Worm (Caenorhabditis elegans) whole organism, L4 larva: Measurements from ENCODE around the gene hot-4.
A peak's percentile ranks its signal among the peaks of the same experiment; 100 is the strongest.

Source experiments
- D1046.2 ChIP-seq: fragments of 200-800 bp; sonication (Bioruptor generic); IDR thresholded peaks from 2 replicates; pipeline ENCODE4 v1.3.6; 2022; ENCODE audit warnings: missing genetic modification characterization, missing compliant biosample characterization
- F26F4.8 ChIP-seq: fragments of 200-800 bp; sonication (Bioruptor generic); conservative IDR thresholded peaks from 2 replicates; pipeline ENCODE4 v1.3.6; 2022; ENCODE audit warnings: missing genetic modification characterization, missing compliant biosample characterization
- F37D6.2 ChIP-seq: sonication (generic microtip); optimal IDR thresholded peaks from 2 replicates; lab custom pipeline; 2016; ENCODE audit warnings: mild to moderate bottlenecking, missing genetic modification characterization, missing compliant biosample characterization
- F44E2.7 ChIP-seq: fragments of 200-800 bp; sonication (Bioruptor generic); IDR thresholded peaks from 2 replicates; pipeline ENCODE4 v2.1.2; 2022; ENCODE audit warnings: missing genetic modification characterization, missing compliant biosample characterization
- F49E8.2 ChIP-seq: sonication (generic microtip); optimal IDR thresholded peaks from 2 replicates; lab custom pipeline; 2016; ENCODE audit warnings: missing compliant biosample characterization, mild to moderate bottlenecking, missing genetic modification characterization, borderline replicate concordance
- R02D3.7 ChIP-seq: fragments of 150-350 bp; sonication (generic microtip); optimal IDR thresholded peaks from 3 replicates; lab custom pipeline; 2014; ENCODE audit warnings: missing biosample characterization, missing genetic modification characterization
- T26A8.4 ChIP-seq: fragments of 200-800 bp; sonication (Bioruptor generic); IDR thresholded peaks from 2 replicates; pipeline ENCODE4 v1.3.6; 2022; ENCODE audit warnings: missing genetic modification characterization, missing compliant biosample characterization
- Y105C5A.15 ChIP-seq: fragments of 200-800 bp; sonication (Bioruptor generic); IDR thresholded peaks from 2 replicates; pipeline ENCODE4 v1.3.6; 2022; ENCODE audit warnings: missing genetic modification characterization, missing compliant biosample characterization
- ama-1 ChIP-seq: fragments of 150-350 bp; optimal IDR thresholded peaks from 2 replicates; lab custom pipeline; 2014; ENCODE audit warnings: inconsistent platforms, mixed read lengths
- ceh-44 ChIP-seq: fragments of 200-800 bp; sonication (Bioruptor generic); IDR thresholded peaks from 2 replicates; pipeline ENCODE4 v1.3.6; 2022; ENCODE audit warnings: missing genetic modification reagents, missing genetic modification characterization, missing compliant biosample characterization
- ceh-62 ChIP-seq: sonication (generic microtip); optimal IDR thresholded peaks from 2 replicates; lab custom pipeline; 2017; ENCODE audit warnings: missing biosample characterization, missing genetic modification characterization
- daf-12 ChIP-seq: fragments of 150-350 bp; optimal IDR thresholded peaks from 2 replicates; lab custom pipeline; 2014; ENCODE audit warnings: missing biosample characterization, missing genetic modification reagents, missing genetic modification characterization
- daf-16 ChIP-seq, 3 experiments: sonication (generic microtip); optimal IDR thresholded peaks; 2 replicates each; lab custom pipeline; 2016 to 2017; ENCODE audit warnings: missing genetic modification characterization in 3 of 3, missing genetic modification reagents in 3 of 3, mild to moderate bottlenecking in 2 of 3, missing compliant biosample characterization in 2 of 3, missing biosample characterization in 1 of 3, moderate library complexity in 1 of 3
- dmd-6 ChIP-seq: fragments of 200-800 bp; sonication (Bioruptor generic); IDR thresholded peaks from 2 replicates; pipeline ENCODE4 v1.3.6; 2022; ENCODE audit warnings: missing genetic modification reagents, missing genetic modification characterization, missing compliant biosample characterization
- dmd-8 ChIP-seq: fragments of 200-800 bp; sonication (Bioruptor generic); IDR thresholded peaks from 2 replicates; pipeline ENCODE4 v1.3.6; 2022; ENCODE audit warnings: missing genetic modification characterization, missing compliant biosample characterization
- dpl-1 ChIP-seq: fragments of 150-350 bp; optimal IDR thresholded peaks from 2 replicates; lab custom pipeline; 2014; ENCODE audit warnings: missing biosample characterization, missing genetic modification reagents, missing genetic modification characterization
- duxl-1 ChIP-seq: sonication (generic microtip); optimal IDR thresholded peaks from 2 replicates; lab custom pipeline; 2016; ENCODE audit warnings: mild to moderate bottlenecking, missing genetic modification characterization, moderate library complexity, missing compliant biosample characterization; ENCODE audit not compliant: poor library complexity
- dve-1 ChIP-seq: sonication (generic microtip); optimal IDR thresholded peaks from 2 replicates; lab custom pipeline; 2017; ENCODE audit warnings: antibody characterized with exemption, mild to moderate bottlenecking, missing genetic modification characterization, missing compliant biosample characterization; ENCODE audit not compliant: insufficient read depth
- egl-27 ChIP-seq: sonication (generic microtip); optimal IDR thresholded peaks from 3 replicates; lab custom pipeline; 2017; ENCODE audit warnings: missing biosample characterization, missing genetic modification reagents, missing genetic modification characterization
- hif-1 ChIP-seq, 2 experiments: sonication (generic microtip); optimal IDR thresholded peaks; 2 replicates each; lab custom pipeline; 2016 to 2017; ENCODE audit warnings: missing compliant biosample characterization in 2 of 2, missing genetic modification characterization in 2 of 2, missing genetic modification reagents in 2 of 2, missing genotype in 2 of 2, mild to moderate bottlenecking in 1 of 2
- hlh-30 ChIP-seq: sonication (generic microtip); optimal IDR thresholded peaks from 2 replicates; lab custom pipeline; 2017; ENCODE audit warnings: antibody characterized with exemption, mild to moderate bottlenecking, missing genetic modification characterization, missing compliant biosample characterization; ENCODE audit not compliant: insufficient read depth
- lin-1 ChIP-seq: fragments of 200-800 bp; sonication (Bioruptor generic); IDR thresholded peaks from 2 replicates; pipeline ENCODE4 v1.3.6; 2022; ENCODE audit warnings: missing genetic modification reagents, missing genetic modification characterization, missing compliant biosample characterization
- lin-13 ChIP-seq: fragments of 150-350 bp; optimal IDR thresholded peaks from 2 replicates; lab custom pipeline; 2014; ENCODE audit warnings: missing biosample characterization, missing genetic modification reagents, missing genetic modification characterization
- lin-38 ChIP-seq: fragments of 200-800 bp; sonication (Bioruptor generic); IDR thresholded peaks from 2 replicates; pipeline ENCODE4 v1.3.6; 2022; ENCODE audit warnings: missing genetic modification reagents, missing genetic modification characterization, missing compliant biosample characterization
- lsy-2 ChIP-seq, 2 experiments: fragments of 150-350 bp in 1 of 2; sonication (generic microtip) in 1 of 2; optimal IDR thresholded peaks; 2 replicates each; lab custom pipeline; 2014 to 2017; ENCODE audit warnings: missing biosample characterization in 2 of 2, missing genetic modification characterization in 2 of 2
- madf-5 ChIP-seq, 2 experiments: fragments of 200-800 bp; sonication (Bioruptor generic); IDR thresholded peaks; 2 replicates each; pipeline ENCODE4 v1.3.6; 2022; ENCODE audit warnings: missing compliant biosample characterization in 2 of 2, missing genetic modification characterization in 2 of 2
- mdl-1 ChIP-seq, 2 experiments: fragments of 150-350 bp in 1 of 2; sonication (generic microtip) in 1 of 2; optimal IDR thresholded peaks; 2 replicates each; lab custom pipeline; 2014 to 2017; ENCODE audit warnings: missing biosample characterization in 2 of 2, missing genetic modification characterization in 2 of 2
- mep-1 ChIP-seq: fragments of 150-350 bp; sonication (generic microtip); optimal IDR thresholded peaks from 3 replicates; lab custom pipeline; 2014; ENCODE audit warnings: missing biosample characterization, missing genetic modification characterization
- mes-2 ChIP-seq: sonication (generic microtip); optimal IDR thresholded peaks from 2 replicates; lab custom pipeline; 2016; ENCODE audit warnings: missing genotype, mild to moderate bottlenecking, missing genetic modification characterization, missing compliant biosample characterization; ENCODE audit not compliant: poor library complexity, severe bottlenecking
- mxl-3 ChIP-seq: fragments of 200-800 bp; sonication (Bioruptor generic); optimal IDR thresholded peaks from 2 replicates; lab custom pipeline; 2018; ENCODE audit warnings: mild to moderate bottlenecking, missing genetic modification characterization, missing compliant biosample characterization
- nhr-10 ChIP-seq: fragments of 150-350 bp; optimal IDR thresholded peaks from 2 replicates; lab custom pipeline; 2014; ENCODE audit warnings: missing biosample characterization, missing genetic modification characterization
- nhr-11 ChIP-seq: fragments of 150-350 bp; optimal IDR thresholded peaks from 2 replicates; lab custom pipeline; 2014; ENCODE audit warnings: missing biosample characterization, missing genetic modification characterization
- nhr-77 ChIP-seq: fragments of 150-350 bp; optimal IDR thresholded peaks from 2 replicates; lab custom pipeline; 2014; ENCODE audit warnings: missing biosample characterization, missing genetic modification characterization
- saeg-2 ChIP-seq: fragments of 200-800 bp; sonication (Bioruptor generic); IDR thresholded peaks from 2 replicates; pipeline ENCODE4 v1.3.6; 2022; ENCODE audit warnings: missing genetic modification reagents, missing genetic modification characterization, missing compliant biosample characterization
- skn-1 ChIP-seq: fragments of 150-350 bp; optimal IDR thresholded peaks from 2 replicates; lab custom pipeline; 2014; ENCODE audit warnings: missing biosample characterization, missing genetic modification characterization
- tra-1 ChIP-seq: fragments of 200-800 bp; sonication (Bioruptor generic); IDR thresholded peaks from 2 replicates; pipeline ENCODE4 v1.3.6; 2022; ENCODE audit warnings: missing genetic modification reagents, missing genetic modification characterization, missing compliant biosample characterization
- unc-130 ChIP-seq: sonication (generic microtip); optimal IDR thresholded peaks from 2 replicates; lab custom pipeline; 2016; ENCODE audit warnings: missing genetic modification reagents, missing genetic modification characterization, missing compliant biosample characterization
- unc-39 ChIP-seq: sonication (generic microtip); optimal IDR thresholded peaks from 2 replicates; lab custom pipeline; 2017; ENCODE audit warnings: missing biosample characterization, missing genetic modification characterization
- unc-62 ChIP-seq, 3 experiments: fragments of 150-350 bp in 1 of 3; sonication (generic microtip); optimal IDR thresholded peaks in 2 of 3; peaks in 1 of 3; 1 replicate in 1 of 3; 2 replicates in 2 of 3; lab custom pipeline; 2014 to 2017; ENCODE audit warnings: missing biosample characterization in 3 of 3, missing genetic modification characterization in 3 of 3, missing genetic modification reagents in 3 of 3, missing genotype in 1 of 3
- ztf-7 ChIP-seq: fragments of 150-350 bp; optimal IDR thresholded peaks from 2 replicates; lab custom pipeline; 2014; ENCODE audit warnings: missing biosample characterization, missing genetic modification characterization

hot-4 gene

ce11 chrIII:6198378-6199234 lies 18.6 kb upstream of the hot-4 start, which contains the start of the genes C23G10.7 and rpn-2 (continued):
- TF ChIP-seq hlh-30 (peak; percentile 40), F37D6.2 (tag; lab: Kevin White, UChicago) (peak; percentile 10), duxl-1 (no peak), Y105C5A.15 (no peak), skn-1 (no peak), egl-27 (tag; lab: Kevin White, UChicago) (no peak), mxl-3 (GFP tag; lab: Kevin White, UChicago) (no peak), lin-38 (GFP tag; lab: Robert Waterston, UW) (peak; percentile 77), tra-1 (no peak), saeg-2 (GFP tag; lab: Robert Waterston, UW) (no peak), dmd-8 (GFP tag; lab: Robert Waterston, UW) (no peak), daf-12 (tag; lab: Kevin White, UChicago) (no peak), F44E2.7 (GFP tag; lab: Robert Waterston, UW) (no peak), T26A8.4 (GFP tag; lab: Robert Waterston, UW) (peak; percentile 70), nhr-11 (tag; lab: Kevin White, UChicago) (peak; percentile 48), F26F4.8 (GFP tag; lab: Robert Waterston, UW) (no peak), lin-1 (no peak), mep-1 (tag; lab: Kevin White, UChicago) (peak; percentile 64), daf-16 (GFP tag; optimal IDR thresholded peaks at IDR 0.05; lab: Kevin White, UChicago) (peak in 1 of 2 experiments; percentile 52), daf-16 (tag; optimal IDR thresholded peaks at IDR 0.05; lab: Kevin White, UChicago) (peak; percentile 65), unc-130 (peak; percentile 49), hif-1 (tag; optimal IDR thresholded peaks at IDR 0.05; lab: Kevin White, UChicago) (peak in 1 of 2 experiments; percentile 28), D1046.2 (GFP tag; lab: Robert Waterston, UW) (no peak)

- TF ChIP-seq unc-62 (GFP tag; optimal IDR thresholded peaks at IDR 0.05 in 1 of 2; lab: Kevin White, UChicago) (peak in 1 of 2 experiments; percentile 97), unc-62 (tag; optimal IDR thresholded peaks at IDR 0.05; lab: Kevin White, UChicago) (no peak), dmd-6 (GFP tag; lab: Robert Waterston, UW) (no peak)
Measured at ce11 chrIII:6201325-6201724, 15.9 kb upstream of the hot-4 start.

ce11 chrIII:6202440-6202839 lies 14.8 kb upstream of the hot-4 start:
- TF ChIP-seq nhr-10 (tag; lab: Kevin White, UChicago) (no peak), nhr-11 (tag; lab: Kevin White, UChicago) (no peak), daf-16 (GFP tag; optimal IDR thresholded peaks at IDR 0.05; lab: Kevin White, UChicago) (peak in 1 of 2 experiments; percentile 7), daf-16 (tag; optimal IDR thresholded peaks at IDR 0.05; lab: Kevin White, UChicago) (peak; percentile 0), saeg-2 (GFP tag; lab: Robert Waterston, UW) (no peak), lin-38 (GFP tag; lab: Robert Waterston, UW) (peak; percentile 57), unc-62 (GFP tag; optimal IDR thresholded peaks at IDR 0.05 in 1 of 2; lab: Kevin White, UChicago) (peak in 1 of 2 experiments; percentile 65), unc-62 (tag; optimal IDR thresholded peaks at IDR 0.05; lab: Kevin White, UChicago) (no peak), ama-1 (peak; percentile 52), F49E8.2 (tag; lab: Kevin White, UChicago) (peak; percentile 24)

ce11 chrIII:6206161-6206853 lies 10.9 kb upstream of the hot-4 start, which contains the start of the genes sna-3 and rps-3:
Gene sna-3, minus strand, starts transcription at chrIII:6206211.
Gene rps-3, plus strand, starts transcription at chrIII:6206803.
- TF ChIP-seq mdl-1 (tag; optimal IDR thresholded peaks at IDR 0.05; lab: Kevin White, UChicago) (peak in 1 of 2 experiments; percentile 68), mes-2 (tag; lab: Kevin White, UChicago) (peak; percentile 90), nhr-77 (tag; lab: Kevin White, UChicago) (peak; percentile 91), lsy-2 (tag; optimal IDR thresholded peaks at IDR 0.05; lab: Kevin White, UChicago) (peak; percentile 66 to 92), dve-1 (tag; lab: Kevin White, UChicago) (peak; percentile 91), R02D3.7 (tag; lab: Kevin White, UChicago) (no peak), hlh-30 (peak; percentile 88), daf-16 (GFP tag; optimal IDR thresholded peaks at IDR 0.05; lab: Kevin White, UChicago) (no peak), daf-16 (tag; optimal IDR thresholded peaks at IDR 0.05; lab: Kevin White, UChicago) (peak; percentile 46), madf-5 (GFP tag; IDR thresholded peaks at IDR 0.05; lab: Robert Waterston, UW) (no peak), dpl-1 (GFP tag; lab: Kevin White, UChicago) (peak; percentile 82), ceh-44 (GFP tag; lab: Robert Waterston, UW) (peak; percentile 24; the same call in 1 of the 2 replicates), ztf-7 (tag; lab: Kevin White, UChicago) (peak; percentile 39), unc-39 (tag; lab: Kevin White, UChicago) (no peak), unc-130 (peak; percentile 69), ceh-62 (tag; lab: Kevin White, UChicago) (no peak), mep-1 (tag; lab: Kevin White, UChicago) (peak; percentile 89), lin-13 (GFP tag; lab: Kevin White, UChicago) (peak; percentile 72)
